Worm (Caenorhabditis elegans) whole organism, young adult: Measurements from ENCODE around the gene ulp-1.

Experiments used
- B0019.2 ChIP-seq: fragments of 200-800 bp; sonication (Bioruptor generic); conservative IDR thresholded peaks from 2 replicates; pipeline ENCODE4 v1.3.6; 2022; ENCODE audit warnings: missing genetic modification reagents, missing genetic modification characterization, missing compliant biosample characterization
- C06A6.2 ChIP-seq: fragments of 200-800 bp; sonication (Bioruptor generic); conservative IDR thresholded peaks from 2 replicates; pipeline ENCODE4 v1.3.6; 2022; ENCODE audit warnings: missing genetic modification characterization, missing compliant biosample characterization
- D2030.7 ChIP-seq: fragments of 200-800 bp; sonication (Bioruptor generic); IDR thresholded peaks from 2 replicates; pipeline ENCODE4 v1.3.6; 2022; ENCODE audit warnings: missing genetic modification reagents, missing genetic modification characterization, missing compliant biosample characterization
- F33H1.4 ChIP-seq: fragments of 200-800 bp; sonication (Bioruptor generic); IDR thresholded peaks from 2 replicates; pipeline ENCODE4 v1.3.6; 2022; ENCODE audit warnings: missing genetic modification reagents, missing genetic modification characterization, missing compliant biosample characterization
- F37B4.10 ChIP-seq: fragments of 200-800 bp; sonication (Bioruptor generic); IDR thresholded peaks from 2 replicates; pipeline ENCODE4 v1.3.6; 2022; ENCODE audit warnings: missing genetic modification characterization, missing compliant biosample characterization
- K12H6.12 ChIP-seq: fragments of 200-800 bp; sonication (Bioruptor generic); optimal IDR thresholded peaks from 2 replicates; lab custom pipeline; 2018; ENCODE audit warnings: mild to moderate bottlenecking, missing genetic modification characterization, missing compliant biosample characterization
- T26A5.8 ChIP-seq: sonication (generic microtip); optimal IDR thresholded peaks from 2 replicates; lab custom pipeline; 2016; ENCODE audit warnings: missing genetic modification characterization, missing compliant biosample characterization
- Y53F4B.3 ChIP-seq: fragments of 200-800 bp; sonication (Bioruptor generic); IDR thresholded peaks from 2 replicates; pipeline ENCODE4 v1.3.6; 2022; ENCODE audit warnings: missing genetic modification reagents, missing genetic modification characterization, missing compliant biosample characterization
- Y79H2A.3 ChIP-seq: fragments of 200-800 bp; sonication (Bioruptor generic); conservative IDR thresholded peaks from 2 replicates; pipeline ENCODE4 v1.3.6; 2022; ENCODE audit warnings: missing genetic modification reagents, missing genetic modification characterization, missing compliant biosample characterization
- ama-1 ChIP-seq, 3 experiments: fragments of 150-350 bp in 1 of 3; sonication (generic microtip) in 2 of 3; optimal IDR thresholded peaks; 2 replicates each; lab custom pipeline; 2014 to 2018; ENCODE audit warnings: missing biosample characterization in 2 of 3, missing genetic modification characterization in 2 of 3, missing genetic modification reagents in 2 of 3
- athp-1 ChIP-seq: sonication (generic microtip); optimal IDR thresholded peaks from 2 replicates; lab custom pipeline; 2017; ENCODE audit warnings: mild to moderate bottlenecking, missing genetic modification characterization, missing compliant biosample characterization
- cebp-1 ChIP-seq, 2 experiments: fragments of 200-800 bp in 1 of 2; sonication (Bioruptor generic) in 1 of 2; sonication (generic microtip) in 1 of 2; IDR thresholded peaks in 1 of 2; optimal IDR thresholded peaks in 1 of 2; 2 replicates each; pipeline versions ENCODE4 v1.3.6 to Lab custom; 2017 to 2022; ENCODE audit warnings: missing compliant biosample characterization in 2 of 2, missing genetic modification characterization in 2 of 2, mild to moderate bottlenecking in 1 of 2, missing genetic modification reagents in 1 of 2, moderate library complexity in 1 of 2
- ceh-40 ChIP-seq: fragments of 200-800 bp; sonication (Bioruptor generic); IDR thresholded peaks from 2 replicates; pipeline ENCODE4 v1.3.6; 2022; ENCODE audit warnings: missing genetic modification characterization, missing compliant biosample characterization
- ceh-58 ChIP-seq: fragments of 200-800 bp; sonication (Bioruptor generic); IDR thresholded peaks from 2 replicates; pipeline ENCODE4 v1.3.6; 2022; ENCODE audit warnings: missing genetic modification characterization, missing compliant biosample characterization
- ceh-79 ChIP-seq: sonication (generic microtip); optimal IDR thresholded peaks from 2 replicates; lab custom pipeline; 2017; ENCODE audit warnings: mild to moderate bottlenecking, missing genetic modification characterization, missing compliant biosample characterization
- chd-7 ChIP-seq: sonication (generic microtip); optimal IDR thresholded peaks from 2 replicates; lab custom pipeline; 2016; ENCODE audit warnings: mild to moderate bottlenecking, missing genetic modification characterization, moderate library complexity, missing compliant biosample characterization
- die-1 ChIP-seq: sonication (generic microtip); optimal IDR thresholded peaks from 2 replicates; lab custom pipeline; 2016; ENCODE audit warnings: missing genotype, mild to moderate bottlenecking, missing genetic modification characterization, missing compliant biosample characterization
- egl-44 ChIP-seq: fragments of 200-800 bp; sonication (Bioruptor generic); IDR thresholded peaks from 2 replicates; pipeline ENCODE4 v1.3.6; 2022; ENCODE audit warnings: missing genetic modification reagents, missing genetic modification characterization, missing compliant biosample characterization
- egrh-3 ChIP-seq: fragments of 200-800 bp; sonication (Bioruptor generic); IDR thresholded peaks from 2 replicates; pipeline ENCODE4 v1.3.6; 2022; ENCODE audit warnings: missing genetic modification reagents, missing genetic modification characterization, missing compliant biosample characterization
- him-1 ChIP-seq: sonication (generic microtip); optimal IDR thresholded peaks from 2 replicates; lab custom pipeline; 2016; ENCODE audit warnings: missing genotype, missing genetic modification reagents, missing genetic modification characterization, missing compliant biosample characterization
- hlh-26 ChIP-seq: fragments of 200-800 bp; sonication (Bioruptor generic); conservative IDR thresholded peaks from 2 replicates; pipeline ENCODE4 v1.3.6; 2022; ENCODE audit warnings: missing genetic modification reagents, missing genetic modification characterization, missing compliant biosample characterization
- hrde-1 ChIP-seq: sonication (generic microtip); optimal IDR thresholded peaks from 2 replicates; lab custom pipeline; 2016; ENCODE audit warnings: missing genetic modification characterization, mild to moderate bottlenecking, missing compliant biosample characterization, moderate library complexity, missing genotype, missing genetic modification reagents, borderline replicate concordance
- lag-1 ChIP-seq: fragments of 200-800 bp; sonication (Bioruptor generic); IDR thresholded peaks from 2 replicates; pipeline ENCODE4 v1.3.6; 2022; ENCODE audit warnings: missing genetic modification reagents, missing genetic modification characterization, missing compliant biosample characterization
- lin-26 ChIP-seq: fragments of 200-800 bp; sonication (Bioruptor generic); IDR thresholded peaks from 2 replicates; pipeline ENCODE4 v1.3.6; 2022; ENCODE audit warnings: missing genetic modification reagents, missing genetic modification characterization, missing compliant biosample characterization
- lin-40 ChIP-seq: sonication (generic microtip); optimal IDR thresholded peaks from 2 replicates; lab custom pipeline; 2016; ENCODE audit warnings: missing genetic modification characterization, mild to moderate bottlenecking, missing compliant biosample characterization, missing genotype, missing genetic modification reagents
- lir-1 ChIP-seq: fragments of 200-800 bp; sonication (Bioruptor generic); conservative IDR thresholded peaks from 2 replicates; pipeline ENCODE4 v1.3.6; 2022; ENCODE audit warnings: missing genetic modification reagents, missing genetic modification characterization, missing compliant biosample characterization
- lsl-1 ChIP-seq: fragments of 200-800 bp; sonication (Bioruptor generic); optimal IDR thresholded peaks from 2 replicates; lab custom pipeline; 2018; ENCODE audit warnings: mild to moderate bottlenecking, missing genetic modification characterization, moderate library complexity, missing compliant biosample characterization
- lsy-27 ChIP-seq: sonication (generic microtip); optimal IDR thresholded peaks from 2 replicates; lab custom pipeline; 2017; ENCODE audit warnings: missing genetic modification characterization, mild to moderate bottlenecking, missing compliant biosample characterization, antibody characterized with exemption, missing genotype, borderline replicate concordance; ENCODE audit not compliant: insufficient read depth
- mxl-1 ChIP-seq: sonication (generic microtip); optimal IDR thresholded peaks from 2 replicates; lab custom pipeline; 2016; ENCODE audit warnings: missing genetic modification characterization, missing compliant biosample characterization
- nhr-179 ChIP-seq: sonication (generic microtip); optimal IDR thresholded peaks from 2 replicates; lab custom pipeline; 2016; ENCODE audit warnings: mild to moderate bottlenecking, missing genetic modification characterization, missing compliant biosample characterization
- nhr-80 ChIP-seq: sonication (generic microtip); optimal IDR thresholded peaks from 2 replicates; lab custom pipeline; 2016; ENCODE audit warnings: missing genetic modification characterization, missing compliant biosample characterization
- nhr-90 ChIP-seq: sonication (generic microtip); optimal IDR thresholded peaks from 2 replicates; lab custom pipeline; 2016; ENCODE audit warnings: missing genotype, mild to moderate bottlenecking, missing genetic modification characterization, missing compliant biosample characterization
- rcor-1 ChIP-seq: fragments of 200-800 bp; sonication (Bioruptor generic); IDR thresholded peaks from 2 replicates; pipeline ENCODE4 v1.3.6; 2022; ENCODE audit warnings: missing genetic modification reagents, missing genetic modification characterization, missing compliant biosample characterization
- snpc-1.1 ChIP-seq: sonication (generic microtip); optimal IDR thresholded peaks from 2 replicates; lab custom pipeline; 2017; ENCODE audit warnings: missing genetic modification characterization, mild to moderate bottlenecking, missing compliant biosample characterization, antibody characterized with exemption, moderate library complexity, missing genotype, missing genetic modification reagents; ENCODE audit not compliant: insufficient read depth
- snpc-3.4 ChIP-seq: sonication (generic microtip); optimal IDR thresholded peaks from 2 replicates; lab custom pipeline; 2017; ENCODE audit warnings: missing genetic modification characterization, mild to moderate bottlenecking, missing compliant biosample characterization, antibody characterized with exemption, moderate library complexity, missing genotype, missing genetic modification reagents
- sptf-2 ChIP-seq: fragments of 200-800 bp; sonication (Bioruptor generic); optimal IDR thresholded peaks from 2 replicates; lab custom pipeline; 2018; ENCODE audit warnings: mild to moderate bottlenecking, missing genetic modification characterization, missing compliant biosample characterization
- unc-62 ChIP-seq: fragments of 150-350 bp; optimal IDR thresholded peaks from 2 replicates; lab custom pipeline; 2014; ENCODE audit warnings: missing biosample characterization, missing genetic modification reagents, missing genetic modification characterization
- zfh-2 ChIP-seq: fragments of 200-800 bp; sonication (Bioruptor generic); conservative IDR thresholded peaks from 2 replicates; pipeline ENCODE4 v1.3.6; 2022; ENCODE audit warnings: missing genetic modification reagents, missing genetic modification characterization, missing compliant biosample characterization
- ztf-26 ChIP-seq: sonication (generic microtip); optimal IDR thresholded peaks from 2 replicates; lab custom pipeline; 2017; ENCODE audit warnings: missing genetic modification characterization, missing compliant biosample characterization
- ztf-6 ChIP-seq: fragments of 200-800 bp; sonication (Bioruptor generic); IDR thresholded peaks from 2 replicates; pipeline ENCODE4 v1.3.6; 2022; ENCODE audit warnings: missing genetic modification reagents, missing genetic modification characterization, missing compliant biosample characterization

The ulp-1 gene

ce11 chrIII:5145874-5146273 is 23.7 kb downstream of the ulp-1 start:
- TF ChIP-seq nhr-80 (tag; lab: Kevin White, UChicago), result peak; percentile 41
- TF ChIP-seq nhr-179 (tag; lab: Kevin White, UChicago), result no peak
- TF ChIP-seq him-1 (tag; lab: Kevin White, UChicago), result no peak
- no peak for TF ChIP-seq lsy-27 (tag; lab: Kevin White, UChicago)
- TF ChIP-seq snpc-3.4 (tag; lab: Kevin White, UChicago), result no peak
- no peak for TF ChIP-seq snpc-1.1 (tag; lab: Kevin White, UChicago)
- no peak for TF ChIP-seq nhr-90 (tag; lab: Kevin White, UChicago)
- no peak for TF ChIP-seq lsl-1
- TF ChIP-seq, all 124 proteins: peak for 1

- TF ChIP-seq Y53F4B.3 (GFP tag; lab: Robert Waterston, UW) (no peak), lin-40 (tag; lab: Kevin White, UChicago) (no peak), ama-1 (optimal IDR thresholded peaks at IDR 0.05; lab: Kevin White, UChicago) (no peak), ama-1 (GFP tag; optimal IDR thresholded peaks at IDR 0.05; lab: Kevin White, UChicago) (no peak), egl-44 (GFP tag; lab: Robert Waterston, UW) (no peak), ztf-26 (no peak), ceh-40 (no peak), unc-62 (GFP tag; lab: Kevin White, UChicago) (no peak), F33H1.4 (GFP tag; lab: Robert Waterston, UW) (no peak), C06A6.2 (GFP tag; lab: Robert Waterston, UW) (no peak), cebp-1 (GFP tag; IDR thresholded peaks at IDR 0.05; lab: Robert Waterston, UW) (no peak), cebp-1 (tag; optimal IDR thresholded peaks at IDR 0.05; lab: Kevin White, UChicago) (no peak), lsy-27 (tag; lab: Kevin White, UChicago) (no peak), snpc-1.1 (tag; lab: Kevin White, UChicago) (no peak), ceh-58 (GFP tag; lab: Robert Waterston, UW) (no peak), die-1 (tag; lab: Kevin White, UChicago) (no peak), hrde-1 (no peak), mxl-1 (tag; lab: Kevin White, UChicago) (no peak)
Measured at ce11 chrIII:5144169-5144568, 25.4 kb downstream of the ulp-1 start.

- TF ChIP-seq lag-1 (GFP tag; lab: Robert Waterston, UW) (no peak), sptf-2 (GFP tag; lab: Kevin White, UChicago) (no peak), ztf-6 (GFP tag; lab: Robert Waterston, UW) (no peak), zfh-2 (no peak), C06A6.2 (GFP tag; lab: Robert Waterston, UW) (no peak), ceh-79 (tag; lab: Kevin White, UChicago) (no peak)
Measured at ce11 chrIII:5143520-5143919, 26.1 kb downstream of the ulp-1 start.

ce11 chrIII:5141935-5142334 is 27.7 kb downstream of the ulp-1 start:
- TF ChIP-seq D2030.7 (no peak), rcor-1 (GFP tag; lab: Robert Waterston, UW) (no peak), hrde-1 (no peak), egrh-3 (no peak), unc-62 (GFP tag; lab: Kevin White, UChicago) (peak; percentile 5), K12H6.12 (no peak), B0019.2 (GFP tag; lab: Robert Waterston, UW) (no peak), F37B4.10 (GFP tag; lab: Robert Waterston, UW) (0 out of 2 replicates have a peak, but pooled peaks have one; percentile 12), T26A5.8 (tag; lab: Kevin White, UChicago) (no peak), nhr-80 (tag; lab: Kevin White, UChicago) (peak; percentile 63), snpc-3.4 (tag; lab: Kevin White, UChicago) (no peak), Y53F4B.3 (GFP tag; lab: Robert Waterston, UW) (no peak), lir-1 (GFP tag; lab: Robert Waterston, UW) (no peak), hlh-26 (GFP tag; lab: Robert Waterston, UW) (no peak), chd-7 (no peak), Y79H2A.3 (GFP tag; lab: Robert Waterston, UW) (no peak), lin-26 (no peak), athp-1 (tag; lab: Kevin White, UChicago) (no peak), egl-44 (GFP tag; lab: Robert Waterston, UW) (no peak)
